Worm (Caenorhabditis elegans) whole organism, L1 larva: ENCODE results near the gene hda-2.
A peak's percentile ranks its signal among the peaks of the same experiment; 100 is the strongest.

Experiments used
- C16A3.4 ChIP-seq: fragments of 150-350 bp; optimal IDR thresholded peaks from 2 replicates; lab custom pipeline; 2014; ENCODE audit warnings: missing biosample characterization, missing genetic modification characterization
- C34B4.2 ChIP-seq: sonication (generic microtip); optimal IDR thresholded peaks from 2 replicates; lab custom pipeline; 2017; ENCODE audit warnings: mild to moderate bottlenecking, missing genetic modification characterization, missing compliant biosample characterization
- aha-1 ChIP-seq: fragments of 150-350 bp; optimal IDR thresholded peaks from 2 replicates; lab custom pipeline; 2014; ENCODE audit warnings: missing biosample characterization, missing genetic modification characterization
- blmp-1 ChIP-seq: fragments of 150-350 bp; optimal IDR thresholded peaks from 2 replicates; lab custom pipeline; 2014; ENCODE audit warnings: missing biosample characterization, missing genetic modification characterization
- ceh-8 ChIP-seq: fragments of 200-800 bp; sonication (Bioruptor generic); optimal IDR thresholded peaks from 2 replicates; lab custom pipeline; 2018; ENCODE audit warnings: mild to moderate bottlenecking, missing genetic modification characterization, moderate library complexity, missing compliant biosample characterization
- ceh-82 ChIP-seq, 3 experiments: fragments of 150-350 bp in 1 of 3; sonication (generic microtip) in 2 of 3; optimal IDR thresholded peaks; 2 replicates each; lab custom pipeline; 2014 to 2017; ENCODE audit warnings: missing biosample characterization in 3 of 3, missing genetic modification characterization in 3 of 3
- ces-1 ChIP-seq: fragments of 150-350 bp; optimal IDR thresholded peaks from 2 replicates; lab custom pipeline; 2014; ENCODE audit warnings: missing biosample characterization, missing genetic modification reagents, missing genetic modification characterization
- dpl-1 ChIP-seq, 3 experiments: fragments of 150-350 bp in 2 of 3; sonication (generic microtip) in 1 of 3; optimal IDR thresholded peaks; 2 replicates each; lab custom pipeline; 2014 to 2017; ENCODE audit warnings: missing biosample characterization in 3 of 3, missing genetic modification characterization in 3 of 3, missing genetic modification reagents in 3 of 3
- dsc-1 ChIP-seq: sonication (generic microtip); optimal IDR thresholded peaks from 2 replicates; lab custom pipeline; 2016; ENCODE audit warnings: mild to moderate bottlenecking, missing genetic modification characterization, missing compliant biosample characterization
- efl-1 ChIP-seq, 4 experiments: fragments of 150-350 bp; optimal IDR thresholded peaks in 3 of 4; peaks in 1 of 4; 1 replicate in 1 of 4; 2 replicates in 3 of 4; lab custom pipeline; 2014; ENCODE audit warnings: missing biosample characterization in 2 of 4, missing genetic modification characterization in 2 of 4, missing genetic modification reagents in 2 of 4
- egl-13 ChIP-seq: sonication (generic microtip); optimal IDR thresholded peaks from 2 replicates; lab custom pipeline; 2016; ENCODE audit warnings: missing genotype, missing genetic modification reagents, missing genetic modification characterization, missing compliant biosample characterization
- egl-27 ChIP-seq, 2 experiments: fragments of 150-350 bp in 1 of 2; sonication (generic microtip); optimal IDR thresholded peaks; 3 replicates each; lab custom pipeline; 2017 to 2018; ENCODE audit warnings: missing biosample characterization in 2 of 2, missing genetic modification characterization in 2 of 2, missing genetic modification reagents in 2 of 2
- fkh-10 ChIP-seq: sonication (generic microtip); optimal IDR thresholded peaks from 2 replicates; lab custom pipeline; 2017; ENCODE audit warnings: missing biosample characterization, missing genetic modification reagents, missing genetic modification characterization
- fkh-4 ChIP-seq: sonication (generic microtip); optimal IDR thresholded peaks from 2 replicates; lab custom pipeline; 2016; ENCODE audit warnings: missing compliant biosample characterization, missing genetic modification characterization, borderline replicate concordance
- fkh-8 ChIP-seq: sonication (generic microtip); optimal IDR thresholded peaks from 2 replicates; lab custom pipeline; 2016; ENCODE audit warnings: mild to moderate bottlenecking, missing genetic modification characterization, missing compliant biosample characterization
- hlh-17 ChIP-seq: fragments of 200-800 bp; sonication (Bioruptor generic); optimal IDR thresholded peaks from 2 replicates; lab custom pipeline; 2018; ENCODE audit warnings: missing genetic modification characterization, mild to moderate bottlenecking, missing compliant biosample characterization, moderate library complexity, borderline replicate concordance
- jun-1 ChIP-seq: fragments of 150-350 bp; optimal IDR thresholded peaks from 2 replicates; lab custom pipeline; 2014; ENCODE audit warnings: missing biosample characterization, missing genetic modification reagents, missing genetic modification characterization
- lin-35 ChIP-seq, 2 experiments: fragments of 150-350 bp; optimal IDR thresholded peaks; 2 replicates each; lab custom pipeline; 2014; ENCODE audit warnings: missing biosample characterization in 2 of 2, missing genetic modification characterization in 2 of 2, missing genetic modification reagents in 2 of 2
- lir-3 ChIP-seq: sonication (generic microtip); optimal IDR thresholded peaks from 2 replicates; lab custom pipeline; 2016; ENCODE audit warnings: mild to moderate bottlenecking, missing genetic modification characterization, moderate library complexity, missing compliant biosample characterization; ENCODE audit not compliant: poor library complexity
- lsy-2 ChIP-seq, 2 experiments: fragments of 150-350 bp; optimal IDR thresholded peaks; 2 replicates each; lab custom pipeline; 2014; ENCODE audit warnings: missing biosample characterization in 2 of 2, missing genetic modification characterization in 2 of 2
- mab-9 ChIP-seq: fragments of 200-800 bp; sonication (Bioruptor generic); IDR thresholded peaks from 2 replicates; pipeline ENCODE4 v1.3.6; 2022; ENCODE audit warnings: missing genetic modification reagents, missing genetic modification characterization, missing compliant biosample characterization
- mep-1 ChIP-seq: fragments of 150-350 bp; optimal IDR thresholded peaks from 2 replicates; lab custom pipeline; 2014; ENCODE audit warnings: missing biosample characterization, missing genetic modification characterization
- nhr-11 ChIP-seq: fragments of 150-350 bp; optimal IDR thresholded peaks from 2 replicates; lab custom pipeline; 2014; ENCODE audit warnings: missing biosample characterization, missing genetic modification characterization
- nhr-237 ChIP-seq: fragments of 150-350 bp; optimal IDR thresholded peaks from 2 replicates; lab custom pipeline; 2014; ENCODE audit warnings: missing biosample characterization, missing genetic modification characterization
- nhr-47 ChIP-seq: sonication (generic microtip); optimal IDR thresholded peaks from 2 replicates; lab custom pipeline; 2016; ENCODE audit warnings: mild to moderate bottlenecking, missing genetic modification characterization, moderate library complexity, missing compliant biosample characterization
- nhr-71 ChIP-seq: sonication (generic microtip); optimal IDR thresholded peaks from 2 replicates; lab custom pipeline; 2016; ENCODE audit warnings: mild to moderate bottlenecking, missing genetic modification characterization, moderate library complexity, missing compliant biosample characterization
- nhr-76 ChIP-seq: sonication (generic microtip); optimal IDR thresholded peaks from 2 replicates; lab custom pipeline; 2017; ENCODE audit warnings: missing biosample characterization, missing genetic modification characterization
- nhr-77 ChIP-seq: fragments of 150-350 bp; optimal IDR thresholded peaks from 2 replicates; lab custom pipeline; 2014; ENCODE audit warnings: missing biosample characterization, missing genetic modification characterization
- pax-3 ChIP-seq: fragments of 200-800 bp; sonication (Bioruptor generic); optimal IDR thresholded peaks from 2 replicates; lab custom pipeline; 2018; ENCODE audit warnings: mild to moderate bottlenecking, missing genetic modification characterization, moderate library complexity, missing compliant biosample characterization
- pqm-1 ChIP-seq: sonication (generic microtip); optimal IDR thresholded peaks from 3 replicates; lab custom pipeline; 2017; ENCODE audit warnings: missing biosample characterization, missing genetic modification characterization
- rnt-1 ChIP-seq: sonication (generic microtip); optimal IDR thresholded peaks from 2 replicates; lab custom pipeline; 2016; ENCODE audit warnings: mild to moderate bottlenecking, missing genetic modification characterization, moderate library complexity, missing compliant biosample characterization
- snu-23 ChIP-seq: sonication (generic microtip); optimal IDR thresholded peaks from 2 replicates; lab custom pipeline; 2016; ENCODE audit warnings: missing genetic modification characterization, missing compliant biosample characterization
- sup-37 ChIP-seq: fragments of 200-800 bp; sonication (Bioruptor generic); optimal IDR thresholded peaks from 2 replicates; lab custom pipeline; 2018; ENCODE audit warnings: mild to moderate bottlenecking, missing genetic modification characterization, missing compliant biosample characterization
- unc-130 ChIP-seq: fragments of 150-350 bp; optimal IDR thresholded peaks from 2 replicates; lab custom pipeline; 2017; ENCODE audit warnings: missing biosample characterization, missing genetic modification characterization, inconsistent platforms
- unc-30 ChIP-seq: sonication (generic microtip); optimal IDR thresholded peaks from 2 replicates; lab custom pipeline; 2017; ENCODE audit warnings: missing biosample characterization, missing genetic modification characterization
- vab-15 ChIP-seq: sonication (generic microtip); optimal IDR thresholded peaks from 2 replicates; lab custom pipeline; 2017; ENCODE audit warnings: missing genotype, mild to moderate bottlenecking, missing genetic modification characterization, missing compliant biosample characterization
- xbp-1 ChIP-seq: sonication (generic microtip); optimal IDR thresholded peaks from 2 replicates; lab custom pipeline; 2016; ENCODE audit warnings: missing genetic modification characterization, missing compliant biosample characterization
- ztf-11 ChIP-seq, 2 experiments: sonication (generic microtip); optimal IDR thresholded peaks; 2 replicates each; lab custom pipeline; 2016 to 2017; ENCODE audit warnings: missing genetic modification characterization in 2 of 2, missing biosample characterization in 1 of 2, missing compliant biosample characterization in 1 of 2

Gene hda-2

DNA sequence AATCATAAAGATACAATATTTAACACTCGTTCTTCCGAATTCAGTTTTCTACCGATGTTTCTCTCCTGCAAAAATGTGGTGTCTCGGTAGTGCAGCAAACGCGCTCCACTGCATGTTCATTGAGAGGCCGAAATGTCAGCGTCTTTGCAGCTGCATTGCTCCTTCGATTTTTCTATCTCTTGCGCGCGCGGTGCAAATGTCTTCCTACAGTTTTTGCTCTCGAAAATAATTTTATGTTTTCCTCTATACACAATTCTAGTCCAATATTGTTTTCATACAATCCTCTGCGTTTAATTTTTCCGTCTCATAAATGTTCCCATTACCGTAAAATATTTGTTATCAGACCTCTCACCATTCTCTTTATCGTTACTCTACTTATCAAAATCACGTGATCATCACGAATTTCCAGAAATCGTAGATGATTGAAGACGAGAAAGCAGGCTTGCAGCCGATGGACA lies 40.0 kb upstream of the hda-2 start, which contains the start of gene ufd-2 (continued):
- TF ChIP-seq efl-1 (optimal IDR thresholded peaks at IDR 0.05; lab: Kevin White, UChicago) (peak; percentile 77 to 81), efl-1 (GFP tag; optimal IDR thresholded peaks at IDR 0.05 in 1 of 2; lab: Kevin White, UChicago) (peak; percentile 70 to 96), sup-37 (GFP tag; lab: Kevin White, UChicago) (no peak), pqm-1 (tag; lab: Kevin White, UChicago) (no peak), jun-1 (tag; lab: Kevin White, UChicago) (peak; percentile 50), nhr-71 (tag; lab: Kevin White, UChicago) (peak; percentile 74), fkh-10 (peak; percentile 16), ceh-82 (tag; optimal IDR thresholded peaks at IDR 0.05; lab: Kevin White, UChicago) (peak; percentile 45 to 76 (median 74)), egl-13 (tag; lab: Kevin White, UChicago) (no peak), lsy-2 (tag; optimal IDR thresholded peaks at IDR 0.05; lab: Kevin White, UChicago) (peak; percentile 67 to 89), dpl-1 (GFP tag; optimal IDR thresholded peaks at IDR 0.05; lab: Kevin White, UChicago) (peak; percentile 61 to 75 (median 66)), pax-3 (tag; lab: Kevin White, UChicago) (peak; percentile 60), xbp-1 (peak; percentile 54), nhr-77 (tag; lab: Kevin White, UChicago) (peak; percentile 67), C16A3.4 (tag; lab: Kevin White, UChicago) (peak; percentile 85), ztf-11 (tag; optimal IDR thresholded peaks at IDR 0.05; lab: Kevin White, UChicago) (peak in 1 of 2 experiments; percentile 25), unc-130 (peak; percentile 16), nhr-237 (tag; lab: Kevin White, UChicago) (peak; percentile 4), ceh-8 (no peak), fkh-4 (no peak), egl-27 (tag; optimal IDR thresholded peaks at IDR 0.05; lab: Kevin White, UChicago) (no peak), hlh-17 (GFP tag; lab: Kevin White, UChicago) (no peak), unc-30 (no peak), ces-1 (no peak), rnt-1 (tag; lab: Kevin White, UChicago) (peak; percentile 86), snu-23 (GFP tag; lab: Kevin White, UChicago) (peak; percentile 65), lir-3 (tag; lab: Kevin White, UChicago) (peak; percentile 68), blmp-1 (peak; percentile 55), nhr-76 (tag; lab: Kevin White, UChicago) (no peak), vab-15 (peak; percentile 77), mep-1 (tag; lab: Kevin White, UChicago) (peak; percentile 70), lin-35 (GFP tag; optimal IDR thresholded peaks at IDR 0.05; lab: Kevin White, UChicago) (peak; percentile 72 to 83)

ce11 chrII:8059532-8059931 lies 37.2 kb upstream of the hda-2 start:
- TF ChIP-seq fkh-8 (tag; lab: Kevin White, UChicago) (peak; percentile 47), mab-9 (GFP tag; lab: Robert Waterston, UW) (no peak), nhr-47 (tag; lab: Kevin White, UChicago) (peak; percentile 55), egl-13 (tag; lab: Kevin White, UChicago) (peak; percentile 64), C34B4.2 (tag; lab: Kevin White, UChicago) (no peak), nhr-71 (tag; lab: Kevin White, UChicago) (peak; percentile 41), nhr-11 (tag; lab: Kevin White, UChicago) (peak; percentile 66), aha-1 (tag; lab: Kevin White, UChicago) (no peak), dsc-1 (tag; lab: Kevin White, UChicago) (peak; percentile 95)

DNA sequence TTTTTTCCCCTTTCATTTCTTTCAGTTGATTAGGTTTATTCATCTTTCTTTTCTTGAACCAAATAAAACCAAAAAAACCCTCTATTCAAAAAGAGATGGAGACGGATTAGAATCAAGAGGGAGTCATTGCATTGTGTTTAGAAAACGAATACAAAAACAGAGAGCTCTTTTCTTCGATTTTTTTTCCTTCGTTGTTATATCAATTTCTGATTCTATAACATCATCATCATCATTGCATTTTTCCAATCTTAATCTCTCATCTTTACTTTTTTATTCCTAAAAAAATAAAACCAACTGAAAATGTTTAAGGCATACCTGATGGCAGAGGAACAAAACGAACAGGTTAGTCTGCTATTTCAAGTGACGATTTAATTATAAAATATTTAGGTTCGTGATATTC lies 36.4 kb upstream of the hda-2 start, which contains the start of gene T05H10.8:
TSS of gene T05H10.8 (plus strand) at position 301 of the 400 bp plus-strand sequence.
- TF ChIP-seq C16A3.4 (tag; lab: Kevin White, UChicago) (no peak), dsc-1 (tag; lab: Kevin White, UChicago) (peak; percentile 20)
